Fruit fly (Drosophila melanogaster) whole organism, embryonic: ENCODE data around the gene mRpL19.

Experiments
- Ada2b ChIP-seq: fragments of 200-800 bp; sonication (Bioruptor generic); IDR thresholded peaks from 2 replicates; pipeline ENCODE4 v1.3.6; 2022; ENCODE audit warnings: missing biosample characterization, missing genetic modification characterization
- Atf3 ChIP-seq: fragments of 200-800 bp; sonication (Bioruptor generic); optimal IDR thresholded peaks from 3 replicates; lab custom pipeline; 2016; ENCODE audit warnings: missing biosample characterization, missing genetic modification characterization
- B-H1 ChIP-seq: fragments of 200-800 bp; sonication (Bioruptor generic); IDR thresholded peaks from 3 replicates; pipeline ENCODE4 v1.3.6; 2022; ENCODE audit warnings: missing biosample characterization, missing genetic modification characterization
- B-H2 ChIP-seq: fragments of 200-800 bp; sonication (Bioruptor generic); optimal IDR thresholded peaks from 2 replicates; lab custom pipeline; 2018; ENCODE audit warnings: missing biosample characterization, mild to moderate bottlenecking, missing genetic modification characterization
- Bgb ChIP-seq: fragments of 200-800 bp; sonication (Bioruptor generic); IDR thresholded peaks from 2 replicates; pipeline ENCODE4 v1.3.6; 2022; ENCODE audit warnings: missing biosample characterization, missing genetic modification characterization; ENCODE audit not compliant: partially characterized antibody
- CG10274 ChIP-seq: fragments of 200-800 bp; sonication (Bioruptor generic); optimal IDR thresholded peaks from 3 replicates; lab custom pipeline; 2017; ENCODE audit warnings: missing biosample characterization, mild to moderate bottlenecking, missing genetic modification characterization
- CG10321 ChIP-seq: fragments of 200-800 bp; sonication (Bioruptor generic); IDR thresholded peaks from 2 replicates; pipeline ENCODE4 v1.3.6; 2022; ENCODE audit warnings: missing biosample characterization, missing genetic modification characterization
- CG11456 ChIP-seq: fragments of 200-800 bp; sonication (Bioruptor generic); IDR thresholded peaks from 3 replicates; pipeline ENCODE4 v1.3.6; 2022; ENCODE audit warnings: missing biosample characterization, missing genetic modification characterization
- CG12942 ChIP-seq: fragments of 200-800 bp; sonication (Bioruptor generic); optimal IDR thresholded peaks from 3 replicates; lab custom pipeline; 2016; ENCODE audit warnings: missing biosample characterization, missing genetic modification characterization
- CG13287 ChIP-seq: fragments of 200-800 bp; sonication (Bioruptor generic); IDR thresholded peaks from 2 replicates; pipeline ENCODE4 v1.3.6; 2022; ENCODE audit warnings: missing biosample characterization, missing genetic modification characterization; ENCODE audit not compliant: partially characterized antibody
- CG14710 ChIP-seq: fragments of 200-800 bp; sonication (Bioruptor generic); optimal IDR thresholded peaks from 3 replicates; lab custom pipeline; 2019; ENCODE audit warnings: missing biosample characterization, mild to moderate bottlenecking, missing genetic modification characterization, moderate library complexity
- CG15011 ChIP-seq: fragments of 200-800 bp; sonication (Bioruptor generic); optimal IDR thresholded peaks from 3 replicates; lab custom pipeline; 2018; ENCODE audit warnings: missing biosample characterization, mild to moderate bottlenecking, missing genetic modification characterization
- CG1647 ChIP-seq: fragments of 200-800 bp; sonication (Bioruptor generic); optimal IDR thresholded peaks from 3 replicates; lab custom pipeline; 2016; ENCODE audit warnings: missing biosample characterization, missing genetic modification characterization
- CG17186 ChIP-seq: fragments of 200-800 bp; sonication (Bioruptor generic); optimal IDR thresholded peaks from 3 replicates; lab custom pipeline; 2017; ENCODE audit warnings: missing biosample characterization, missing genetic modification reagents, missing genetic modification characterization
- CG17328 ChIP-seq: fragments of 200-800 bp; sonication (Bioruptor generic); IDR thresholded peaks from 2 replicates; pipeline ENCODE4 v1.3.6; 2022; ENCODE audit warnings: missing biosample characterization, missing genetic modification characterization
- CG17802 ChIP-seq: fragments of 200-800 bp; sonication (Bioruptor generic); optimal IDR thresholded peaks from 2 replicates; lab custom pipeline; 2018; ENCODE audit warnings: missing biosample characterization, mild to moderate bottlenecking, missing genetic modification characterization, moderate library complexity
- CG2129 ChIP-seq: fragments of 200-800 bp; sonication (Bioruptor generic); IDR thresholded peaks from 2 replicates; pipeline ENCODE4 v1.3.6; 2022; ENCODE audit warnings: missing biosample characterization, missing genetic modification characterization; ENCODE audit not compliant: partially characterized antibody
- CG31365 ChIP-seq: fragments of 200-800 bp; sonication (Bioruptor generic); optimal IDR thresholded peaks from 2 replicates; lab custom pipeline; 2018; ENCODE audit warnings: missing biosample characterization, mild to moderate bottlenecking, missing genetic modification characterization
- CG3163 ChIP-seq: fragments of 200-800 bp; sonication (Bioruptor generic); optimal IDR thresholded peaks from 3 replicates; lab custom pipeline; 2016; ENCODE audit warnings: missing biosample characterization, missing genetic modification characterization
- CG3407 ChIP-seq: fragments of 200-800 bp; sonication (Bioruptor generic); optimal IDR thresholded peaks from 2 replicates; lab custom pipeline; 2018; ENCODE audit warnings: missing biosample characterization, mild to moderate bottlenecking, missing genetic modification characterization
- CG4282 ChIP-seq: fragments of 200-800 bp; sonication (Bioruptor generic); optimal IDR thresholded peaks from 2 replicates; lab custom pipeline; 2016; ENCODE audit warnings: missing biosample characterization, missing genetic modification characterization
- CHES-1-like ChIP-seq: fragments of 200-800 bp; sonication (Bioruptor generic); optimal IDR thresholded peaks from 2 replicates; lab custom pipeline; 2016; ENCODE audit warnings: missing biosample characterization, missing genetic modification characterization
- Dek ChIP-seq: fragments of 200-800 bp; sonication (Bioruptor generic); optimal IDR thresholded peaks from 3 replicates; lab custom pipeline; 2019; ENCODE audit warnings: missing biosample characterization, mild to moderate bottlenecking, missing genetic modification characterization, moderate library complexity
- Gug ChIP-seq: fragments of 200-800 bp; sonication (Bioruptor generic); IDR thresholded peaks from 4 replicates; pipeline ENCODE4 v1.3.6; 2022; ENCODE audit warnings: missing biosample characterization, missing genetic modification characterization
- H15 ChIP-seq: fragments of 200-800 bp; sonication (Bioruptor generic); IDR thresholded peaks from 3 replicates; pipeline ENCODE4 v1.3.6; 2022; ENCODE audit warnings: missing biosample characterization, missing genetic modification characterization
- HmgD ChIP-seq: fragments of 200-800 bp; sonication (Bioruptor generic); optimal IDR thresholded peaks from 3 replicates; lab custom pipeline; 2016; ENCODE audit warnings: missing biosample characterization, missing genetic modification characterization
- Hmr ChIP-seq: fragments of 200-800 bp; sonication (Bioruptor generic); optimal IDR thresholded peaks from 3 replicates; lab custom pipeline; 2017; ENCODE audit warnings: mild to moderate bottlenecking, missing biosample characterization, missing genetic modification reagents, missing genetic modification characterization
- Lim3 ChIP-seq: fragments of 200-800 bp; sonication (Bioruptor generic); IDR thresholded peaks from 2 replicates; pipeline ENCODE4 v1.3.6; 2022; ENCODE audit warnings: missing biosample characterization, missing genetic modification characterization
- MESR4 ChIP-seq: fragments of 200-800 bp; sonication (Bioruptor generic); optimal IDR thresholded peaks from 2 replicates; lab custom pipeline; 2018; ENCODE audit warnings: missing biosample characterization, mild to moderate bottlenecking, missing genetic modification characterization, moderate library complexity
- Neu2 ChIP-seq: fragments of 200-800 bp; sonication (Bioruptor generic); optimal IDR thresholded peaks from 3 replicates; lab custom pipeline; 2016; ENCODE audit warnings: missing biosample characterization, missing genetic modification characterization, borderline replicate concordance
- Nf-YA ChIP-seq: fragments of 200-800 bp; sonication (Bioruptor generic); IDR thresholded peaks from 2 replicates; pipeline ENCODE4 v1.3.6; 2022; ENCODE audit warnings: missing biosample characterization, missing genetic modification characterization
- Oli ChIP-seq: fragments of 200-800 bp; sonication (Bioruptor generic); optimal IDR thresholded peaks from 2 replicates; lab custom pipeline; 2018; ENCODE audit warnings: missing biosample characterization, mild to moderate bottlenecking, missing genetic modification characterization, moderate library complexity
- Rfx ChIP-seq: fragments of 200-800 bp; sonication (Bioruptor generic); IDR thresholded peaks from 2 replicates; pipeline ENCODE4 v1.3.6; 2022; ENCODE audit warnings: missing biosample characterization, missing genetic modification characterization
- Tbp ChIP-seq: fragments of >200 bp; optimal IDR thresholded peaks from 2 replicates; lab custom pipeline; 2018; ENCODE audit warnings: missing biosample characterization, missing genetic modification characterization
- btn ChIP-seq: fragments of 200-800 bp; sonication (Bioruptor generic); optimal IDR thresholded peaks from 2 replicates; lab custom pipeline; 2016; ENCODE audit warnings: missing biosample characterization, missing genetic modification characterization
- cas ChIP-seq: fragments of 200-800 bp; sonication (Bioruptor generic); IDR thresholded peaks from 2 replicates; pipeline ENCODE4 v1.3.6; 2022; ENCODE audit warnings: missing biosample characterization, missing genetic modification characterization
- caup ChIP-seq: fragments of 200-800 bp; sonication (Bioruptor generic); optimal IDR thresholded peaks from 3 replicates; lab custom pipeline; 2017; ENCODE audit warnings: missing biosample characterization, mild to moderate bottlenecking, missing genetic modification characterization, moderate library complexity; ENCODE audit not compliant: severe bottlenecking
- crp ChIP-seq, 2 experiments: fragments of 200-800 bp; sonication (Bioruptor generic); optimal IDR thresholded peaks; 2 replicates in 1 of 2; 3 replicates in 1 of 2; lab custom pipeline; 2017; ENCODE audit warnings: missing biosample characterization in 2 of 2, missing genetic modification characterization in 2 of 2, mild to moderate bottlenecking in 1 of 2, moderate library complexity in 1 of 2
- da ChIP-seq: fragments of 200-800 bp; sonication (Bioruptor generic); optimal IDR thresholded peaks from 2 replicates; lab custom pipeline; 2016; ENCODE audit warnings: missing biosample characterization, missing genetic modification characterization
- danr ChIP-seq: fragments of 200-800 bp; sonication (Bioruptor generic); IDR thresholded peaks from 2 replicates; pipeline ENCODE4 v1.3.6; 2022; ENCODE audit warnings: missing biosample characterization, missing genetic modification characterization
- dpn ChIP-seq, 2 experiments: fragments of 200-800 bp; sonication (Bioruptor generic); optimal IDR thresholded peaks; 3 replicates each; lab custom pipeline; 2016; ENCODE audit warnings: missing biosample characterization in 2 of 2, missing genetic modification characterization in 2 of 2
- en ChIP-seq: fragments of 200-800 bp; sonication (Bioruptor generic); optimal IDR thresholded peaks from 2 replicates; lab custom pipeline; 2016; ENCODE audit warnings: missing biosample characterization, missing genetic modification characterization
- exex ChIP-seq: fragments of 200-800 bp; sonication (Bioruptor generic); optimal IDR thresholded peaks from 4 replicates; lab custom pipeline; 2018; ENCODE audit warnings: missing biosample characterization, mild to moderate bottlenecking, missing genetic modification characterization, moderate library complexity
- eyg ChIP-seq: fragments of 200-800 bp; sonication (Bioruptor generic); optimal IDR thresholded peaks from 3 replicates; lab custom pipeline; 2016; ENCODE audit warnings: missing biosample characterization, missing genetic modification characterization
- gce ChIP-seq: fragments of 200-800 bp; sonication (Bioruptor generic); IDR thresholded peaks from 3 replicates; pipeline ENCODE4 v1.3.6; 2022; ENCODE audit warnings: missing biosample characterization, missing genetic modification characterization
- gcm ChIP-seq: fragments of 200-800 bp; sonication (Bioruptor generic); optimal IDR thresholded peaks from 2 replicates; lab custom pipeline; 2019; ENCODE audit warnings: missing biosample characterization, mild to moderate bottlenecking, missing genetic modification characterization, moderate library complexity
- h ChIP-seq: fragments of >200 bp; optimal IDR thresholded peaks from 2 replicates; lab custom pipeline; 2017
- insv ChIP-seq, 2 experiments: fragments of 200-800 bp; sonication (Bioruptor generic); optimal IDR thresholded peaks; 3 replicates each; lab custom pipeline; 2016 to 2018; ENCODE audit warnings: missing biosample characterization in 2 of 2, missing genetic modification characterization in 2 of 2
- inv ChIP-seq: fragments of 200-800 bp; sonication (Bioruptor generic); IDR thresholded peaks from 2 replicates; pipeline ENCODE4 v1.3.6; 2022; ENCODE audit warnings: missing biosample characterization, missing genetic modification characterization; ENCODE audit not compliant: partially characterized antibody
- luna ChIP-seq: fragments of 200-800 bp; sonication (Bioruptor generic); optimal IDR thresholded peaks from 2 replicates; lab custom pipeline; 2016; ENCODE audit warnings: missing biosample characterization, missing genetic modification characterization
- p53 ChIP-seq: fragments of 200-800 bp; sonication (Bioruptor generic); optimal IDR thresholded peaks from 2 replicates; lab custom pipeline; 2016; ENCODE audit warnings: missing biosample characterization, missing genetic modification characterization
- pros ChIP-seq: fragments of 200-800 bp; sonication (Bioruptor generic); optimal IDR thresholded peaks from 3 replicates; lab custom pipeline; 2019; ENCODE audit warnings: missing biosample characterization, mild to moderate bottlenecking, missing genetic modification characterization, moderate library complexity

mRpL19 gene

DNA sequence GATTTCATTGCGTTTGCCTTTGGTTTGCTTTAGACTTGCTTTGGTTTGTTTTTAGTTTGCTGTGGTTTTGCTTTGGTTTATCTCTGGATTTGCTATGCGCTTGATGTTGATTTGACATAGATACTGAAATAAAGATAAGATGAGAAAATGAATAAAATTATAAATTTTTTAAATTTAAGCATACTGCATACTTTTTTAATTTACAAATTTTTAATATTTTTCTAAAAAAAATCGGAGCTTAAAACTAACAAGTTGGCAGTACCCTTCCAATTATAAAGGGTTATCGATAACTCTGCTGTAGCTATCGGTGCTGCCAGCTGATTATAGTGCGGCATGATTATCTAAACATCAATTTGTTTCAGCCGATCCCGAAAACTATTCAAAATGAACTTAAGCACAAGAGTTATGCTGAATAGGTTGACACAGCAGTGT lies at the start of gene mRpL19 (continued):
- TF ChIP-seq dpn (GFP tag; optimal IDR thresholded peaks at IDR 0.05; lab: Kevin White, UChicago) (peak in 1 of 2 experiments; percentile 3), h (lab: Kevin White, UChicago) (no peak), CG3407 (no peak), CG31365 (no peak), B-H1 (GFP tag; lab: Robert Waterston, UW) (no peak), Gug (no peak), eyg (GFP tag; lab: Kevin White, UChicago) (no peak), Oli (tag; lab: Kevin White, UChicago) (no peak), CG4282 (no peak), Lim3 (GFP tag; lab: Robert Waterston, UW) (no peak), p53 (GFP tag; lab: Kevin White, UChicago) (no peak), da (no peak), Atf3 (no peak), Nf-YA (GFP tag; lab: Robert Waterston, UW) (no peak), MESR4 (GFP tag; lab: Kevin White, UChicago) (peak; percentile 73), CG13287 (GFP tag; lab: Robert Waterston, UW) (peak; percentile 80), HmgD (GFP tag; lab: Kevin White, UChicago) (no peak), inv (0 out of 2 replicates have a peak, but pooled peaks have one; percentile 6), CG17328 (GFP tag; lab: Robert Waterston, UW) (no peak), CG14710 (tag; lab: Kevin White, UChicago) (peak; percentile 69), CG10274 (GFP tag; lab: Kevin White, UChicago) (no peak), CG17802 (no peak), en (GFP tag; lab: Kevin White, UChicago) (no peak), caup (GFP tag; lab: Kevin White, UChicago) (peak; percentile 0), CG15011 (GFP tag; lab: Kevin White, UChicago) (no peak), Bgb (GFP tag; lab: Robert Waterston, UW) (peak; percentile 72), CG10321 (GFP tag; lab: Robert Waterston, UW) (no peak), insv (GFP tag; optimal IDR thresholded peaks at IDR 0.05; lab: Kevin White, UChicago) (peak in 1 of 2 experiments; percentile 23), Tbp (GFP tag; lab: Kevin White, UChicago) (no peak), pros (no peak), Hmr (peak; percentile 10), Ada2b (no peak), CG17186 (GFP tag; lab: Kevin White, UChicago) (no peak), CG1647 (no peak), luna (GFP tag; lab: Kevin White, UChicago) (no peak), cas (GFP tag; lab: Robert Waterston, UW) (no peak), CG11456 (GFP tag; lab: Robert Waterston, UW) (no peak), CG2129 (GFP tag; lab: Robert Waterston, UW) (peak; percentile 26), Dek (tag; lab: Kevin White, UChicago) (peak; percentile 50), gce (GFP tag; lab: Robert Waterston, UW) (no peak), H15 (GFP tag; lab: Robert Waterston, UW) (no peak), Rfx (GFP tag; lab: Robert Waterston, UW) (no peak), btn (GFP tag; lab: Kevin White, UChicago) (no peak), danr (no peak), CG3163 (no peak), B-H2 (GFP tag; lab: Kevin White, UChicago) (peak; percentile 56), Neu2 (no peak), CHES-1-like (no peak), exex (tag; lab: Kevin White, UChicago) (peak; percentile 73), CG12942 (GFP tag; lab: Kevin White, UChicago) (no peak), crp (GFP tag; optimal IDR thresholded peaks at IDR 0.05; lab: Kevin White, UChicago) (peak; percentile 44 to 88), gcm (peak; percentile 50)
